Fruit fly (Drosophila melanogaster) whole organism, embryonic: Measurements from ENCODE around the gene aqz.

Experiments
- CG10959 ChIP-seq: fragments of 200-800 bp; sonication (Bioruptor generic); IDR thresholded peaks from 2 replicates; pipeline ENCODE4 v1.3.6; 2022; ENCODE audit warnings: missing biosample characterization, missing genetic modification characterization
- CG11695 ChIP-seq: fragments of 200-800 bp; sonication (Bioruptor generic); IDR thresholded peaks from 3 replicates; pipeline ENCODE4 v1.3.6; 2022; ENCODE audit warnings: missing biosample characterization, missing genetic modification characterization
- CG12071 ChIP-seq: fragments of 200-800 bp; sonication (Bioruptor generic); optimal IDR thresholded peaks from 3 replicates; lab custom pipeline; 2018; ENCODE audit warnings: missing biosample characterization, mild to moderate bottlenecking, missing genetic modification characterization
- CG12155 ChIP-seq: fragments of 200-800 bp; sonication (Bioruptor generic); optimal IDR thresholded peaks from 3 replicates; lab custom pipeline; 2016; ENCODE audit warnings: missing biosample characterization, missing genetic modification characterization
- CG15269 ChIP-seq: fragments of 200-800 bp; sonication (Bioruptor generic); optimal IDR thresholded peaks from 2 replicates; lab custom pipeline; 2018; ENCODE audit warnings: missing biosample characterization, mild to moderate bottlenecking, missing genetic modification characterization, moderate library complexity
- CG15479 ChIP-seq: fragments of 200-800 bp; sonication (Bioruptor generic); optimal IDR thresholded peaks from 3 replicates; lab custom pipeline; 2019; ENCODE audit warnings: missing biosample characterization, mild to moderate bottlenecking, missing genetic modification characterization, moderate library complexity
- CG15696 ChIP-seq: fragments of 200-800 bp; sonication (Bioruptor generic); optimal IDR thresholded peaks from 2 replicates; lab custom pipeline; 2019; ENCODE audit warnings: missing biosample characterization, mild to moderate bottlenecking, missing genetic modification characterization, moderate library complexity
- CG1602 ChIP-seq: fragments of 200-800 bp; sonication (Bioruptor generic); optimal IDR thresholded peaks from 3 replicates; lab custom pipeline; 2016; ENCODE audit warnings: missing biosample characterization, missing genetic modification characterization
- CG18764 ChIP-seq: fragments of 200-800 bp; sonication (Bioruptor generic); optimal IDR thresholded peaks from 3 replicates; lab custom pipeline; 2016; ENCODE audit warnings: missing biosample characterization, missing genetic modification characterization
- CG6813 ChIP-seq: fragments of 200-800 bp; sonication (Bioruptor generic); optimal IDR thresholded peaks from 2 replicates; lab custom pipeline; 2017; ENCODE audit warnings: missing biosample characterization, missing genetic modification characterization, mild to moderate bottlenecking, moderate library complexity, missing genetic modification reagents
- CG7556 ChIP-seq: fragments of 200-800 bp; sonication (Bioruptor generic); optimal IDR thresholded peaks from 2 replicates; lab custom pipeline; 2017; ENCODE audit warnings: missing biosample characterization, mild to moderate bottlenecking, missing genetic modification characterization
- CG7745 ChIP-seq: fragments of 200-800 bp; sonication (Bioruptor generic); optimal IDR thresholded peaks from 2 replicates; lab custom pipeline; 2018; ENCODE audit warnings: missing biosample characterization, mild to moderate bottlenecking, missing genetic modification characterization, moderate library complexity
- CG8924 ChIP-seq: fragments of 200-800 bp; optimal IDR thresholded peaks from 3 replicates; lab custom pipeline; 2019; ENCODE audit warnings: missing biosample characterization, mild to moderate bottlenecking, missing genetic modification characterization, moderate library complexity
- CG9727 ChIP-seq: fragments of 200-800 bp; sonication (Bioruptor generic); optimal IDR thresholded peaks from 3 replicates; lab custom pipeline; 2017; ENCODE audit warnings: missing biosample characterization, mild to moderate bottlenecking, missing genetic modification characterization
- D ChIP-seq, 2 experiments: fragments of 200-800 bp in 1 of 2; fragments of >200 bp in 1 of 2; sonication (Bioruptor generic) in 1 of 2; optimal IDR thresholded peaks; 2 replicates in 1 of 2; 3 replicates in 1 of 2; lab custom pipeline; 2017; ENCODE audit warnings: mild to moderate bottlenecking in 1 of 2, missing biosample characterization in 1 of 2, missing genetic modification characterization in 1 of 2, missing genetic modification reagents in 1 of 2
- Drgx ChIP-seq: fragments of 200-800 bp; sonication (Bioruptor generic); IDR thresholded peaks from 2 replicates; pipeline ENCODE4 v1.3.6; 2022; ENCODE audit warnings: missing biosample characterization, missing genetic modification characterization
- ERR ChIP-seq: fragments of 200-800 bp; sonication (Bioruptor generic); optimal IDR thresholded peaks from 2 replicates; lab custom pipeline; 2016; ENCODE audit warnings: missing biosample characterization, missing genetic modification characterization
- Ets65A ChIP-seq: fragments of 200-800 bp; sonication (Bioruptor generic); peaks from one replicate; lab custom pipeline; 2016; ENCODE audit warnings: missing biosample characterization, missing genetic modification characterization
- HHEX ChIP-seq: fragments of 200-800 bp; sonication (Bioruptor generic); optimal IDR thresholded peaks from 3 replicates; lab custom pipeline; 2017; ENCODE audit warnings: missing biosample characterization, mild to moderate bottlenecking, missing genetic modification characterization, missing genetic modification reagents
- Kr ChIP-seq: fragments of 200-800 bp; sonication (Bioruptor generic); optimal IDR thresholded peaks from 2 replicates; lab custom pipeline; 2017; ENCODE audit warnings: missing biosample characterization, mild to moderate bottlenecking, missing genetic modification characterization
- Med ChIP-seq: fragments of 200-800 bp; sonication (Bioruptor generic); peaks from one replicate; lab custom pipeline; 2016; ENCODE audit warnings: missing biosample characterization, missing genetic modification characterization, mild to moderate bottlenecking, inconsistent platforms, moderate library complexity
- Nf-YA ChIP-seq: fragments of 200-800 bp; sonication (Bioruptor generic); IDR thresholded peaks from 2 replicates; pipeline ENCODE4 v1.3.6; 2022; ENCODE audit warnings: missing biosample characterization, missing genetic modification characterization
- Ssrp ChIP-seq: fragments of 200-800 bp; sonication (Bioruptor generic); optimal IDR thresholded peaks from 2 replicates; lab custom pipeline; 2018; ENCODE audit warnings: missing biosample characterization, mild to moderate bottlenecking, missing genetic modification characterization, moderate library complexity
- ac ChIP-seq: fragments of 200-800 bp; sonication (Bioruptor generic); optimal IDR thresholded peaks from 3 replicates; lab custom pipeline; 2017; ENCODE audit warnings: missing biosample characterization, mild to moderate bottlenecking, missing genetic modification characterization
- amos ChIP-seq: fragments of 200-800 bp; sonication (Bioruptor generic); IDR thresholded peaks from 2 replicates; pipeline ENCODE4 v1.3.6; 2022; ENCODE audit warnings: missing biosample characterization, missing genetic modification characterization; ENCODE audit not compliant: partially characterized antibody
- ato ChIP-seq: fragments of 200-800 bp; sonication (Bioruptor generic); IDR thresholded peaks from 2 replicates; pipeline ENCODE4 v1.3.6; 2022; ENCODE audit warnings: missing biosample characterization, missing genetic modification characterization; ENCODE audit not compliant: partially characterized antibody
- crol ChIP-seq: fragments of 200-800 bp; sonication (Bioruptor generic); IDR thresholded peaks from 2 replicates; pipeline ENCODE4 v1.3.6; 2022; ENCODE audit warnings: missing biosample characterization, missing genetic modification characterization
- emc ChIP-seq: fragments of 200-800 bp; sonication (Bioruptor generic); optimal IDR thresholded peaks from 2 replicates; lab custom pipeline; 2016; ENCODE audit warnings: missing biosample characterization, missing genetic modification characterization
- exex ChIP-seq: fragments of 200-800 bp; sonication (Bioruptor generic); optimal IDR thresholded peaks from 4 replicates; lab custom pipeline; 2018; ENCODE audit warnings: missing biosample characterization, mild to moderate bottlenecking, missing genetic modification characterization, moderate library complexity
- fd102C ChIP-seq: fragments of 200-800 bp; sonication (Bioruptor generic); optimal IDR thresholded peaks from 2 replicates; lab custom pipeline; 2018; ENCODE audit warnings: missing biosample characterization, mild to moderate bottlenecking, missing genetic modification characterization, moderate library complexity
- gem ChIP-seq: fragments of 200-800 bp; sonication (Bioruptor generic); optimal IDR thresholded peaks from 2 replicates; lab custom pipeline; 2019; ENCODE audit warnings: missing biosample characterization, mild to moderate bottlenecking, missing genetic modification characterization, moderate library complexity
- grau ChIP-seq: fragments of 200-800 bp; optimal IDR thresholded peaks from 3 replicates; lab custom pipeline; 2019; ENCODE audit warnings: missing biosample characterization, mild to moderate bottlenecking, missing genetic modification characterization, moderate library complexity
- gsb-n ChIP-seq: fragments of 200-800 bp; sonication (Bioruptor generic); optimal IDR thresholded peaks from 3 replicates; lab custom pipeline; 2018; ENCODE audit warnings: missing biosample characterization, mild to moderate bottlenecking, missing genetic modification characterization
- insv ChIP-seq, 2 experiments: fragments of 200-800 bp; sonication (Bioruptor generic); optimal IDR thresholded peaks; 3 replicates each; lab custom pipeline; 2016 to 2018; ENCODE audit warnings: missing biosample characterization in 2 of 2, missing genetic modification characterization in 2 of 2
- lmd ChIP-seq: fragments of 200-800 bp; sonication (Bioruptor generic); IDR thresholded peaks from 2 replicates; pipeline ENCODE4 v1.3.6; 2022; ENCODE audit warnings: missing biosample characterization, missing genetic modification characterization
- nau ChIP-seq: fragments of 200-800 bp; sonication (Bioruptor generic); optimal IDR thresholded peaks from 3 replicates; lab custom pipeline; 2017; ENCODE audit warnings: missing biosample characterization, mild to moderate bottlenecking, missing genetic modification characterization, missing genetic modification reagents
- nom ChIP-seq: fragments of 200-800 bp; sonication (Bioruptor generic); optimal IDR thresholded peaks from 2 replicates; lab custom pipeline; 2017; ENCODE audit warnings: missing biosample characterization, missing genetic modification characterization, mild to moderate bottlenecking, moderate library complexity, missing genetic modification reagents
- phol ChIP-seq: fragments of 200-800 bp; sonication (Bioruptor generic); optimal IDR thresholded peaks from 3 replicates; lab custom pipeline; 2018; ENCODE audit warnings: missing biosample characterization, mild to moderate bottlenecking, missing genetic modification characterization, moderate library complexity
- sd ChIP-seq: fragments of 200-800 bp; sonication (Bioruptor generic); optimal IDR thresholded peaks from 3 replicates; lab custom pipeline; 2018; ENCODE audit warnings: missing biosample characterization, mild to moderate bottlenecking, missing genetic modification characterization, moderate library complexity
- sens ChIP-seq: fragments of 200-800 bp; sonication (Bioruptor generic); peaks from one replicate; lab custom pipeline; 2016; ENCODE audit warnings: missing biosample characterization, missing genetic modification characterization
- trem ChIP-seq: fragments of 200-800 bp; optimal IDR thresholded peaks from 3 replicates; lab custom pipeline; 2019; ENCODE audit warnings: missing biosample characterization, mild to moderate bottlenecking, missing genetic modification characterization, moderate library complexity
- twi ChIP-seq: fragments of 200-800 bp; optimal IDR thresholded peaks from 2 replicates; lab custom pipeline; 2019; ENCODE audit warnings: missing biosample characterization, mild to moderate bottlenecking, missing genetic modification characterization, moderate library complexity
- z ChIP-seq: fragments of 200-800 bp; sonication (Bioruptor generic); IDR thresholded peaks from 3 replicates; pipeline ENCODE4 v1.3.6; 2022; ENCODE audit warnings: missing biosample characterization, missing genetic modification characterization
- zen ChIP-seq: fragments of 200-800 bp; sonication (Bioruptor generic); optimal IDR thresholded peaks from 3 replicates; lab custom pipeline; 2018; ENCODE audit warnings: missing biosample characterization, mild to moderate bottlenecking, missing genetic modification characterization, moderate library complexity

The aqz gene

dm6 chr3R:8854619-8855206 is 34.2 kb upstream of the aqz start (continued):
- peak; percentile 88 for TF ChIP-seq nom (GFP tag; lab: Kevin White, UChicago)
- TF ChIP-seq CG15269 (tag; lab: Kevin White, UChicago) = peak; percentile 58
- TF ChIP-seq CG12071 = no peak
- no peak for TF ChIP-seq nau (GFP tag; lab: Kevin White, UChicago)
- no peak for TF ChIP-seq CG1602 (GFP tag; lab: Kevin White, UChicago)
- TF ChIP-seq crol (GFP tag; lab: Robert Waterston, UW) = 0 out of 2 replicates have a peak, but pooled peaks have one; percentile 14
- TF ChIP-seq trem (tag; lab: Kevin White, UChicago) = no peak
- TF ChIP-seq z (GFP tag; lab: Robert Waterston, UW) = peak; percentile 93
- no peak for TF ChIP-seq Ssrp (tag; lab: Kevin White, UChicago)
- no peak for TF ChIP-seq CG12155

dm6 chr3R:8853706-8854105 is 33.2 kb upstream of the aqz start:
- TF ChIP-seq sens (GFP tag; lab: Kevin White, UChicago) = peak; percentile 53
- peak; percentile 28 for TF ChIP-seq Ets65A (GFP tag; lab: Kevin White, UChicago)
- no peak for TF ChIP-seq HHEX

- TF ChIP-seq CG11695 (GFP tag; lab: Robert Waterston, UW) (no peak), gem (tag; lab: Kevin White, UChicago) (peak; percentile 19), Drgx (GFP tag; lab: Robert Waterston, UW) (peak; percentile 59), grau (tag; lab: Kevin White, UChicago) (peak; percentile 16), sd (tag; lab: Kevin White, UChicago) (peak; percentile 74)
Measured at dm6 chr3R:8853197-8853596, 32.7 kb upstream of the aqz start.

- TF ChIP-seq zen (tag; lab: Kevin White, UChicago) = peak; percentile 35
- peak; percentile 41 for TF ChIP-seq ac (GFP tag; lab: Kevin White, UChicago)
- peak; percentile 91 for TF ChIP-seq fd102C (GFP tag; lab: Kevin White, UChicago)
- TF ChIP-seq CG15696 (tag; lab: Kevin White, UChicago) = peak; percentile 61
- TF ChIP-seq gsb-n = no peak
- TF ChIP-seq CG15479 (GFP tag; lab: Kevin White, UChicago) = peak; percentile 83
- peak in 1 of 2 experiments; percentile 1 for TF ChIP-seq insv (GFP tag; optimal IDR thresholded peaks at IDR 0.05; lab: Kevin White, UChicago)
- no peak for TF ChIP-seq phol
- no peak for TF ChIP-seq CG18764
- TF ChIP-seq ato (GFP tag; lab: Robert Waterston, UW) = no peak
- peak; percentile 87 for TF ChIP-seq twi
- peak; percentile 20 for TF ChIP-seq CG8924 (tag; lab: Kevin White, UChicago)
- TF ChIP-seq Med (GFP tag; lab: Kevin White, UChicago) = peak; percentile 39
- TF ChIP-seq emc (GFP tag; lab: Kevin White, UChicago) = no peak
- no peak for TF ChIP-seq CG7745 (tag; lab: Kevin White, UChicago)
- TF ChIP-seq CG6813 (GFP tag; lab: Kevin White, UChicago) = peak; percentile 0
- TF ChIP-seq D (optimal IDR thresholded peaks at IDR 0.05; lab: Kevin White, UChicago) = no peak
- TF ChIP-seq D (GFP tag; optimal IDR thresholded peaks at IDR 0.05; lab: Kevin White, UChicago) = no peak
- TF ChIP-seq Kr (GFP tag; lab: Kevin White, UChicago) = peak; percentile 0
- no peak for TF ChIP-seq lmd (GFP tag; lab: Robert Waterston, UW)
- TF ChIP-seq ERR (GFP tag; lab: Kevin White, UChicago) = no peak
- TF ChIP-seq Nf-YA = no peak
- no peak for TF ChIP-seq amos (GFP tag; lab: Robert Waterston, UW)
- no peak for TF ChIP-seq CG7556
- peak; percentile 45 for TF ChIP-seq CG9727 (GFP tag; lab: Kevin White, UChicago)
- TF ChIP-seq CG10959 (GFP tag; lab: Robert Waterston, UW) = no peak
- no peak for TF ChIP-seq exex (tag; lab: Kevin White, UChicago)
Measured at dm6 chr3R:8850616-8851015, 30.1 kb upstream of the aqz start.
